Worm (Caenorhabditis elegans): ENCODE results near the gene H03A11.2.
A peak's percentile ranks its signal among the peaks of the same experiment; 100 is the strongest.

H03A11.2 gene

ce11 chrX:15188986-15189675 is 41.3 kb downstream of the H03A11.2 start (continued):
- TF ChIP-seq ceh-16 (tag; optimal IDR thresholded peaks at IDR 0.05) (no peak), lsy-12 (tag; optimal IDR thresholded peaks at IDR 0.05) (no peak), ceh-28 (tag; optimal IDR thresholded peaks at IDR 0.05) (peak; percentile 4), nhr-43 (tag; optimal IDR thresholded peaks at IDR 0.05; ENCODE audit: poor library complexity, severe bottlenecking) (no peak), nhr-25 (tag; optimal IDR thresholded peaks at IDR 0.05) (no peak), ztf-4 (tag; optimal IDR thresholded peaks at IDR 0.05) (no peak), nhr-77 (tag; optimal IDR thresholded peaks at IDR 0.05) (no peak)

ce11 chrX:15188510-15188909 is 41.9 kb downstream of the H03A11.2 start:
- no peak for TF ChIP-seq nhr-23 (tag; optimal IDR thresholded peaks at IDR 0.05)
- no peak for TF ChIP-seq nhr-11 (tag; optimal IDR thresholded peaks at IDR 0.05)
- no peak for TF ChIP-seq tbx-2 (tag; optimal IDR thresholded peaks at IDR 0.05)
- no peak for TF ChIP-seq nhr-28 (tag; optimal IDR thresholded peaks at IDR 0.05)
- peak; percentile 16 for TF ChIP-seq skn-1 (tag; optimal IDR thresholded peaks at IDR 0.05)

ce11 chrX:15181454-15181853 is 49.0 kb downstream of the H03A11.2 start, which contains the start of gene pkhm-2:
pkhm-2 (minus strand) TSS chrX:15181465.
- peak; percentile 84 for TF ChIP-seq tbx-2 (tag; optimal IDR thresholded peaks at IDR 0.05)
- TF ChIP-seq sea-2 (GFP tag; optimal IDR thresholded peaks at IDR 0.05), result no peak
- TF ChIP-seq elt-1 (tag; optimal IDR thresholded peaks at IDR 0.05), result no peak
- TF ChIP-seq hmg-11 (tag; optimal IDR thresholded peaks at IDR 0.05), result peak; percentile 95
- TF ChIP-seq ceh-9 (tag; optimal IDR thresholded peaks at IDR 0.05), result no peak
- no peak for TF ChIP-seq ztf-4 (tag; optimal IDR thresholded peaks at IDR 0.05)
- no peak for TF ChIP-seq mml-1 (tag; optimal IDR thresholded peaks at IDR 0.05)
- peak; percentile 64 for TF ChIP-seq ceh-28 (tag; optimal IDR thresholded peaks at IDR 0.05)
- peak; percentile 91 for TF ChIP-seq jun-1 (tag; optimal IDR thresholded peaks at IDR 0.05)
- TF ChIP-seq ZK546.5 (tag; optimal IDR thresholded peaks at IDR 0.05), result no peak
- no peak for TF ChIP-seq fos-1 (tag; optimal IDR thresholded peaks at IDR 0.05)
- no peak for TF ChIP-seq daf-12 (tag; optimal IDR thresholded peaks at IDR 0.05)
- peak; percentile 97 for TF ChIP-seq nhr-25 (tag; optimal IDR thresholded peaks at IDR 0.05)
- no peak for TF ChIP-seq aly-2 (tag; optimal IDR thresholded peaks at IDR 0.05)
- TF ChIP-seq ceh-82 (tag; optimal IDR thresholded peaks at IDR 0.05), result peak; percentile 44
- no peak for TF ChIP-seq ceh-16 (tag; optimal IDR thresholded peaks at IDR 0.05)
- TF ChIP-seq ama-1 (optimal IDR thresholded peaks at IDR 0.05), result no peak
- TF ChIP-seq nhr-77 (tag; optimal IDR thresholded peaks at IDR 0.05), result peak; percentile 56
- peak; percentile 78 for TF ChIP-seq nfya-1 (tag; optimal IDR thresholded peaks at IDR 0.05; ENCODE audit: insufficient read depth)
- peak; percentile 76 for TF ChIP-seq elt-2 (tag; optimal IDR thresholded peaks at IDR 0.05)
- TF ChIP-seq zag-1 (tag; optimal IDR thresholded peaks at IDR 0.05), result no peak
- no peak for TF ChIP-seq nhr-12 (tag; optimal IDR thresholded peaks at IDR 0.05)
- no peak for TF ChIP-seq mdl-1 (tag; optimal IDR thresholded peaks at IDR 0.05)
- peak; percentile 32 for TF ChIP-seq pqm-1 (tag; optimal IDR thresholded peaks at IDR 0.05)
- TF ChIP-seq pha-4 (tag; optimal IDR thresholded peaks at IDR 0.05), result peak; percentile 86
- peak; percentile 94 for TF ChIP-seq nhr-43 (tag; optimal IDR thresholded peaks at IDR 0.05; ENCODE audit: poor library complexity, severe bottlenecking)
- no peak for TF ChIP-seq eor-1 (tag; optimal IDR thresholded peaks at IDR 0.05)
- peak; percentile 75 for TF ChIP-seq lin-39 (tag; optimal IDR thresholded peaks at IDR 0.05)
- no peak for TF ChIP-seq nhr-237 (tag; optimal IDR thresholded peaks at IDR 0.05)
- no peak for TF ChIP-seq nhr-28 (tag; optimal IDR thresholded peaks at IDR 0.05)
- TF ChIP-seq skn-1 (tag; optimal IDR thresholded peaks at IDR 0.05), result peak; percentile 80
- TF ChIP-seq fkh-10 (GFP tag; optimal IDR thresholded peaks at IDR 0.05), result peak; percentile 33
- TF ChIP-seq unc-62 (GFP tag; optimal IDR thresholded peaks at IDR 0.05), result no peak
- TF ChIP-seq nhr-67 (tag; optimal IDR thresholded peaks at IDR 0.05), result no peak
- TF ChIP-seq unc-39 (tag; optimal IDR thresholded peaks at IDR 0.05), result no peak
- peak; percentile 47 for TF ChIP-seq lin-15B (tag; optimal IDR thresholded peaks at IDR 0.05)
- TF ChIP-seq nhr-76 (tag; optimal IDR thresholded peaks at IDR 0.05), result no peak
- TF ChIP-seq snpc-4 (tag; optimal IDR thresholded peaks at IDR 0.05), result peak; percentile 94
- peak in 1 of 3 experiments; percentile 11 for TF ChIP-seq elt-3 (tag; optimal IDR thresholded peaks at IDR 0.05)
- peak; percentile 87 for TF ChIP-seq lsy-12 (tag; optimal IDR thresholded peaks at IDR 0.05)
- no peak for TF ChIP-seq nhr-11 (tag; optimal IDR thresholded peaks at IDR 0.05)
- TF ChIP-seq R02D3.7 (tag; optimal IDR thresholded peaks at IDR 0.05), result peak; percentile 52
- TF ChIP-seq egl-27 (tag; optimal IDR thresholded peaks at IDR 0.05), result peak; percentile 31
- TF ChIP-seq fkh-2 (tag; optimal IDR thresholded peaks at IDR 0.05), result no peak
- peak; percentile 88 for TF ChIP-seq egl-5 (tag; optimal IDR thresholded peaks at IDR 0.05)
- no peak for TF ChIP-seq ztf-11 (tag; optimal IDR thresholded peaks at IDR 0.05)
- TF ChIP-seq nhr-23 (tag; optimal IDR thresholded peaks at IDR 0.05), result peak; percentile 88
